Worm (Caenorhabditis elegans): Measurements from ENCODE around the gene adt-2.

The adt-2 gene

ce11 chrX:7577458-7578158, 8.4 kb upstream of the adt-2 start:
- peak; percentile 68 for TF ChIP-seq mep-1 (tag; optimal IDR thresholded peaks at IDR 0.05)
- TF ChIP-seq daf-16 (GFP tag; optimal IDR thresholded peaks at IDR 0.05): peak in 1 of 2 experiments; percentile 19
- TF ChIP-seq daf-16 (tag; optimal IDR thresholded peaks at IDR 0.05): no peak
- peak; percentile 13 for TF ChIP-seq ztf-7 (tag; optimal IDR thresholded peaks at IDR 0.05)
- no peak for TF ChIP-seq cey-2 (tag; optimal IDR thresholded peaks at IDR 0.05; ENCODE audit: borderline replicate concordance, insufficient read depth)
- peak; percentile 35 for TF ChIP-seq nhr-6 (tag; optimal IDR thresholded peaks at IDR 0.05)
- no peak for TF ChIP-seq nhr-48 (tag; optimal IDR thresholded peaks at IDR 0.05)
- peak in 1 of 2 experiments; percentile 28 for TF ChIP-seq unc-62 (GFP tag; optimal IDR thresholded peaks at IDR 0.05 in 1 of 2)
- no peak for TF ChIP-seq unc-62 (tag; optimal IDR thresholded peaks at IDR 0.05)
- peak; percentile 38 for TF ChIP-seq hlh-30 (tag; optimal IDR thresholded peaks at IDR 0.05; ENCODE audit: insufficient read depth)
- TF ChIP-seq hlh-11 (tag; optimal IDR thresholded peaks at IDR 0.05): peak; percentile 58
- peak in 1 of 2 experiments; percentile 46 for TF ChIP-seq mdl-1 (tag; optimal IDR thresholded peaks at IDR 0.05)
- peak; percentile 48 for TF ChIP-seq nhr-28 (tag; optimal IDR thresholded peaks at IDR 0.05)
- no peak for TF ChIP-seq ceh-28 (tag; optimal IDR thresholded peaks at IDR 0.05)
- TF ChIP-seq dmd-6 (GFP tag; IDR thresholded peaks at IDR 0.05): 0 out of 2 replicates have a peak, but pooled peaks have one; percentile 22
- TF ChIP-seq hmg-1.1 (GFP tag; IDR thresholded peaks at IDR 0.05): no peak

DNA sequence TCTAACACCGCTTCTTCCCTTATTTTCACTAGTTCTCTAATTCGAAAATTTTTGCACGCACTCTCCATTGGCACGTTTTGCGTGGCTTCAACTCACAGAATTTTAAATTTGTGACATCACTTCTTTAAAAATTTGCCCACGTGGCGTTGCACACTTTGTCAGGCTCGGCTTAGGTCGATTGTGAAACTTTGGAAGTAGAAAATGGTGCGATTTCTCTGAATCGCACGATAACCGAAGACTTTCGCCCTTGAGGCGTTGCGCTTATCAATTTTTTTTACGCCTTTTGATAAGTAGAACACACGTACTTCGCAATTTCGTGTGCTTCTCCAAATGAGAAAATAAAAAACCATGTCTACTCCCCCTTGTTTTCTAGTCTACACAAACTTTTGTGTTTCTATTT, 7.7 kb upstream of the adt-2 start:
- TF ChIP-seq aha-1 (tag) (peak; percentile 94), nhr-48 (tag; optimal IDR thresholded peaks at IDR 0.05) (no peak), dmd-8 (GFP tag; IDR thresholded peaks at IDR 0.05) (no peak), ZK546.5 (tag; optimal IDR thresholded peaks at IDR 0.05) (no peak), T26A8.4 (GFP tag; IDR thresholded peaks at IDR 0.05) (no peak), Y48G9A.11 (GFP tag; IDR thresholded peaks at IDR 0.05) (no peak), madf-5 (GFP tag; IDR thresholded peaks at IDR 0.05) (no peak), ceh-62 (tag; optimal IDR thresholded peaks at IDR 0.05) (no peak), nhr-76 (tag; optimal IDR thresholded peaks at IDR 0.05) (no peak), T20F7.1 (GFP tag; optimal IDR thresholded peaks at IDR 0.05) (no peak), daf-16 (GFP tag; optimal IDR thresholded peaks at IDR 0.05) (no peak), daf-16 (tag; optimal IDR thresholded peaks at IDR 0.05) (peak; percentile 57), ctbp-1 (GFP tag; IDR thresholded peaks at IDR 0.05) (no peak), F44E2.7 (GFP tag; IDR thresholded peaks at IDR 0.05) (no peak), ama-1 (optimal IDR thresholded peaks at IDR 0.05) (no peak), hif-1 (tag; optimal IDR thresholded peaks at IDR 0.05) (no peak), jun-1 (tag; optimal IDR thresholded peaks at IDR 0.05) (no peak), mdt-29 (GFP tag; IDR thresholded peaks at IDR 0.05) (peak; percentile 73), skn-1 (tag; optimal IDR thresholded peaks at IDR 0.05) (no peak), lin-15B (tag; optimal IDR thresholded peaks at IDR 0.05) (no peak), sdz-12 (GFP tag; optimal IDR thresholded peaks at IDR 0.05) (no peak), F49E8.2 (tag; optimal IDR thresholded peaks at IDR 0.05; ENCODE audit: borderline replicate concordance) (no peak), ceh-82 (tag; optimal IDR thresholded peaks at IDR 0.05) (no peak), ceh-44 (GFP tag; IDR thresholded peaks at IDR 0.05) (no peak), lin-1 (GFP tag; IDR thresholded peaks at IDR 0.05) (no peak), mdl-1 (tag; optimal IDR thresholded peaks at IDR 0.05) (peak in 1 of 2 experiments; percentile 83), pha-4 (GFP tag; IDR thresholded peaks at IDR 0.05) (peak; percentile 48; the same call in 1 of the 2 replicates), pha-4 (tag; optimal IDR thresholded peaks at IDR 0.05) (no peak), dpl-1 (GFP tag; optimal IDR thresholded peaks at IDR 0.05) (no peak), ces-1 (GFP tag; optimal IDR thresholded peaks at IDR 0.05) (no peak), pqm-1 (tag; optimal IDR thresholded peaks at IDR 0.05) (peak; percentile 88), hmg-1.1 (GFP tag; IDR thresholded peaks at IDR 0.05) (0 out of 2 replicates have a peak, but pooled peaks have one; percentile 12), mep-1 (tag; optimal IDR thresholded peaks at IDR 0.05) (peak; percentile 32), duxl-1 (tag; optimal IDR thresholded peaks at IDR 0.05; ENCODE audit: poor library complexity) (no peak), zfp-3 (GFP tag; conservative IDR thresholded peaks at IDR 0.05) (peak; percentile 58; the same call in 1 of the 2 replicates), vab-7 (GFP tag; IDR thresholded peaks at IDR 0.05) (no peak), nhr-237 (tag; optimal IDR thresholded peaks at IDR 0.05) (no peak), madf-9 (GFP tag; conservative IDR thresholded peaks at IDR 0.05) (no peak), spr-1 (tag; optimal IDR thresholded peaks at IDR 0.05) (no peak), hlh-30 (tag; optimal IDR thresholded peaks at IDR 0.05; ENCODE audit: insufficient read depth) (peak; percentile 47)
